Worm (Caenorhabditis elegans) whole organism, L4 larva: ENCODE measurements around the gene frl-1.

ENCODE experiments used
- D1046.2 ChIP-seq: fragments of 200-800 bp; sonication (Bioruptor generic); IDR thresholded peaks from 2 replicates; pipeline ENCODE4 v1.3.6; 2022; ENCODE audit warnings: missing genetic modification characterization, missing compliant biosample characterization
- F37D6.2 ChIP-seq: sonication (generic microtip); optimal IDR thresholded peaks from 2 replicates; lab custom pipeline; 2016; ENCODE audit warnings: mild to moderate bottlenecking, missing genetic modification characterization, missing compliant biosample characterization
- F49E8.2 ChIP-seq: sonication (generic microtip); optimal IDR thresholded peaks from 2 replicates; lab custom pipeline; 2016; ENCODE audit warnings: missing compliant biosample characterization, mild to moderate bottlenecking, missing genetic modification characterization, borderline replicate concordance
- T20F7.1 ChIP-seq: fragments of 200-800 bp; sonication (Bioruptor generic); optimal IDR thresholded peaks from 2 replicates; lab custom pipeline; 2018; ENCODE audit warnings: mild to moderate bottlenecking, missing genetic modification characterization, missing compliant biosample characterization
- Y105C5A.15 ChIP-seq: fragments of 200-800 bp; sonication (Bioruptor generic); IDR thresholded peaks from 2 replicates; pipeline ENCODE4 v1.3.6; 2022; ENCODE audit warnings: missing genetic modification characterization, missing compliant biosample characterization
- ZK337.2 ChIP-seq: fragments of 200-800 bp; sonication (Bioruptor generic); IDR thresholded peaks from 2 replicates; pipeline ENCODE4 v1.3.6; 2022; ENCODE audit warnings: missing genetic modification reagents, missing genetic modification characterization, missing compliant biosample characterization
- ZK546.5 ChIP-seq, 2 experiments: sonication (generic microtip); optimal IDR thresholded peaks; 2 replicates each; lab custom pipeline; 2017; ENCODE audit warnings: missing biosample characterization in 2 of 2, missing genetic modification characterization in 2 of 2
- aha-1 ChIP-seq: fragments of 150-350 bp; peaks from one replicate; lab custom pipeline; 2014; ENCODE audit warnings: missing biosample characterization, missing genetic modification characterization
- aly-2 ChIP-seq: sonication (generic microtip); optimal IDR thresholded peaks from 2 replicates; lab custom pipeline; 2018; ENCODE audit warnings: missing biosample characterization, missing genetic modification characterization
- ces-1 ChIP-seq: fragments of 150-350 bp; sonication (generic microtip); optimal IDR thresholded peaks from 4 replicates; lab custom pipeline; 2014; ENCODE audit warnings: missing biosample characterization, missing genetic modification reagents, missing genetic modification characterization
- cey-2 ChIP-seq: sonication (generic microtip); optimal IDR thresholded peaks from 3 replicates; lab custom pipeline; 2017; ENCODE audit warnings: missing genetic modification characterization, mild to moderate bottlenecking, missing compliant biosample characterization, antibody characterized with exemption, borderline replicate concordance; ENCODE audit not compliant: insufficient read depth
- ctbp-1 ChIP-seq: fragments of 200-800 bp; sonication (Bioruptor generic); IDR thresholded peaks from 2 replicates; pipeline ENCODE4 v1.3.6; 2022; ENCODE audit warnings: missing genetic modification reagents, missing genetic modification characterization, missing compliant biosample characterization
- daf-12 ChIP-seq: fragments of 150-350 bp; optimal IDR thresholded peaks from 2 replicates; lab custom pipeline; 2014; ENCODE audit warnings: missing biosample characterization, missing genetic modification reagents, missing genetic modification characterization
- daf-16 ChIP-seq, 3 experiments: sonication (generic microtip); optimal IDR thresholded peaks; 2 replicates each; lab custom pipeline; 2016 to 2017; ENCODE audit warnings: missing genetic modification characterization in 3 of 3, missing genetic modification reagents in 3 of 3, mild to moderate bottlenecking in 2 of 3, missing compliant biosample characterization in 2 of 3, missing biosample characterization in 1 of 3, moderate library complexity in 1 of 3
- dmd-6 ChIP-seq: fragments of 200-800 bp; sonication (Bioruptor generic); IDR thresholded peaks from 2 replicates; pipeline ENCODE4 v1.3.6; 2022; ENCODE audit warnings: missing genetic modification reagents, missing genetic modification characterization, missing compliant biosample characterization
- dmd-8 ChIP-seq: fragments of 200-800 bp; sonication (Bioruptor generic); IDR thresholded peaks from 2 replicates; pipeline ENCODE4 v1.3.6; 2022; ENCODE audit warnings: missing genetic modification characterization, missing compliant biosample characterization
- dpl-1 ChIP-seq: fragments of 150-350 bp; optimal IDR thresholded peaks from 2 replicates; lab custom pipeline; 2014; ENCODE audit warnings: missing biosample characterization, missing genetic modification reagents, missing genetic modification characterization
- egl-27 ChIP-seq: sonication (generic microtip); optimal IDR thresholded peaks from 3 replicates; lab custom pipeline; 2017; ENCODE audit warnings: missing biosample characterization, missing genetic modification reagents, missing genetic modification characterization
- fkh-10 ChIP-seq: fragments of 150-350 bp; optimal IDR thresholded peaks from 2 replicates; lab custom pipeline; 2014; ENCODE audit warnings: missing biosample characterization, missing genetic modification reagents, missing genetic modification characterization
- gei-8 ChIP-seq: fragments of 200-800 bp; sonication (Bioruptor generic); optimal IDR thresholded peaks from 2 replicates; lab custom pipeline; 2018; ENCODE audit warnings: mild to moderate bottlenecking, missing genetic modification characterization, missing compliant biosample characterization
- hlh-11 ChIP-seq: fragments of 200-800 bp; sonication (Bioruptor generic); optimal IDR thresholded peaks from 2 replicates; lab custom pipeline; 2018; ENCODE audit warnings: mild to moderate bottlenecking, missing genetic modification characterization, missing compliant biosample characterization
- hmg-1.1 ChIP-seq: fragments of 200-800 bp; sonication (Bioruptor generic); IDR thresholded peaks from 2 replicates; pipeline ENCODE4 v1.3.6; 2022; ENCODE audit warnings: missing genetic modification reagents, missing genetic modification characterization, missing compliant biosample characterization
- jun-1 ChIP-seq: fragments of 150-350 bp; optimal IDR thresholded peaks from 2 replicates; lab custom pipeline; 2014; ENCODE audit warnings: missing biosample characterization, missing genetic modification reagents, missing genetic modification characterization
- lin-13 ChIP-seq: fragments of 150-350 bp; optimal IDR thresholded peaks from 2 replicates; lab custom pipeline; 2014; ENCODE audit warnings: missing biosample characterization, missing genetic modification reagents, missing genetic modification characterization
- lin-29 ChIP-seq: fragments of 200-800 bp; sonication (Bioruptor generic); IDR thresholded peaks from 2 replicates; pipeline ENCODE4 v1.3.6; 2022; ENCODE audit warnings: missing genetic modification reagents, missing genetic modification characterization, missing compliant biosample characterization
- lin-38 ChIP-seq: fragments of 200-800 bp; sonication (Bioruptor generic); IDR thresholded peaks from 2 replicates; pipeline ENCODE4 v1.3.6; 2022; ENCODE audit warnings: missing genetic modification reagents, missing genetic modification characterization, missing compliant biosample characterization
- lsy-2 ChIP-seq, 2 experiments: fragments of 150-350 bp in 1 of 2; sonication (generic microtip) in 1 of 2; optimal IDR thresholded peaks; 2 replicates each; lab custom pipeline; 2014 to 2017; ENCODE audit warnings: missing biosample characterization in 2 of 2, missing genetic modification characterization in 2 of 2
- mep-1 ChIP-seq: fragments of 150-350 bp; sonication (generic microtip); optimal IDR thresholded peaks from 3 replicates; lab custom pipeline; 2014; ENCODE audit warnings: missing biosample characterization, missing genetic modification characterization
- mes-2 ChIP-seq: sonication (generic microtip); optimal IDR thresholded peaks from 2 replicates; lab custom pipeline; 2016; ENCODE audit warnings: missing genotype, mild to moderate bottlenecking, missing genetic modification characterization, missing compliant biosample characterization; ENCODE audit not compliant: poor library complexity, severe bottlenecking
- nhr-10 ChIP-seq: fragments of 150-350 bp; optimal IDR thresholded peaks from 2 replicates; lab custom pipeline; 2014; ENCODE audit warnings: missing biosample characterization, missing genetic modification characterization
- nhr-102 ChIP-seq: sonication (generic microtip); optimal IDR thresholded peaks from 2 replicates; lab custom pipeline; 2016; ENCODE audit warnings: mild to moderate bottlenecking, missing genetic modification characterization, moderate library complexity, missing compliant biosample characterization
- nhr-28 ChIP-seq: fragments of 150-350 bp; optimal IDR thresholded peaks from 2 replicates; lab custom pipeline; 2014; ENCODE audit warnings: missing biosample characterization, missing genetic modification characterization
- nhr-41 ChIP-seq: fragments of 200-800 bp; sonication (Bioruptor generic); IDR thresholded peaks from 2 replicates; pipeline ENCODE4 v1.3.6; 2022; ENCODE audit warnings: missing genetic modification reagents, missing genetic modification characterization, missing compliant biosample characterization
- nhr-42 ChIP-seq: fragments of 200-800 bp; sonication (Bioruptor generic); IDR thresholded peaks from 2 replicates; pipeline ENCODE4 v1.3.6; 2022; ENCODE audit warnings: missing genetic modification characterization, missing compliant biosample characterization
- pha-4 ChIP-seq, 2 experiments: fragments of 150-350 bp in 1 of 2; fragments of 200-800 bp in 1 of 2; sonication (Bioruptor generic) in 1 of 2; IDR thresholded peaks in 1 of 2; optimal IDR thresholded peaks in 1 of 2; 2 replicates each; pipeline versions ENCODE4 v1.3.6 to Lab custom; 2014 to 2022; ENCODE audit warnings: missing genetic modification characterization in 2 of 2, missing genetic modification reagents in 2 of 2, missing biosample characterization in 1 of 2, missing compliant biosample characterization in 1 of 2
- php-3 ChIP-seq: fragments of 200-800 bp; sonication (Bioruptor generic); IDR thresholded peaks from 2 replicates; pipeline ENCODE4 v1.3.6; 2022; ENCODE audit warnings: missing genetic modification reagents, missing genetic modification characterization, missing compliant biosample characterization
- rbr-2 ChIP-seq: sonication (generic microtip); optimal IDR thresholded peaks from 2 replicates; lab custom pipeline; 2016; ENCODE audit warnings: missing genotype, missing genetic modification characterization, missing compliant biosample characterization
- skn-1 ChIP-seq: fragments of 150-350 bp; optimal IDR thresholded peaks from 2 replicates; lab custom pipeline; 2014; ENCODE audit warnings: missing biosample characterization, missing genetic modification characterization
- snpc-1.2 ChIP-seq: fragments of 200-800 bp; sonication (Bioruptor generic); IDR thresholded peaks from 2 replicates; pipeline ENCODE4 v1.3.6; 2022; ENCODE audit warnings: missing genetic modification reagents, missing genetic modification characterization, missing compliant biosample characterization
- unc-39 ChIP-seq: sonication (generic microtip); optimal IDR thresholded peaks from 2 replicates; lab custom pipeline; 2017; ENCODE audit warnings: missing biosample characterization, missing genetic modification characterization
- zag-1 ChIP-seq: fragments of 150-350 bp; optimal IDR thresholded peaks from 2 replicates; lab custom pipeline; 2014; ENCODE audit warnings: missing biosample characterization, missing genetic modification characterization
- zfp-2 ChIP-seq: sonication (generic microtip); optimal IDR thresholded peaks from 2 replicates; lab custom pipeline; 2016; ENCODE audit warnings: mild to moderate bottlenecking, missing genetic modification characterization, missing compliant biosample characterization
- zfp-3 ChIP-seq: fragments of 200-800 bp; sonication (Bioruptor generic); conservative IDR thresholded peaks from 2 replicates; pipeline ENCODE4 v1.3.6; 2022; ENCODE audit warnings: missing genetic modification reagents, missing genetic modification characterization, missing compliant biosample characterization
- zip-11 ChIP-seq: fragments of 200-800 bp; sonication (Bioruptor generic); IDR thresholded peaks from 2 replicates; pipeline ENCODE4 v1.3.6; 2022; ENCODE audit warnings: missing genetic modification characterization, missing compliant biosample characterization
- zip-2 ChIP-seq: fragments of 150-350 bp; optimal IDR thresholded peaks from 2 replicates; lab custom pipeline; 2014; ENCODE audit warnings: missing biosample characterization, missing genetic modification characterization

frl-1 gene

DNA sequence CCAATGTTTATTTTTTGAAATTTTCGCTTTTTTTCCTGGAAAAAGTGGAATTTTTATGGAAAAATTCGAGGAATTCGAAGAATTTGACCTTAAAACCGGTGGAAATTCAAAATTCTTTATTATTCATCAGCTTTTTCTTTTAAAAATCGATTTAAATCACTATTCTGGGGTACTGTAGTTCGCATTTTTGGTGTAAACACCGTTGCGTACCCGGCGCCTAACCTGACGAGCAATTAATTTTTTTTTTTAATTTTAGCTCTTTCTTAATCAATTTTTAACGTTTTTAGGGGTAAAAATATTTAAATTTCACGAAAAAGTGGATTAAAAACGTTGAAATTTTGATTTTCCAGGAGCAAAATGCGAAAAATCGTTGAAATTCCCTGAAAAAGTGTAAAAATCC lies 10.0 kb downstream of the frl-1 start:
- TF ChIP-seq dmd-8 (GFP tag; lab: Robert Waterston, UW) (no peak), zip-11 (GFP tag; lab: Robert Waterston, UW) (no peak), D1046.2 (GFP tag; lab: Robert Waterston, UW) (no peak), daf-12 (tag; lab: Kevin White, UChicago) (no peak), Y105C5A.15 (GFP tag; lab: Robert Waterston, UW) (no peak), dpl-1 (no peak), jun-1 (no peak), dmd-6 (no peak), snpc-1.2 (GFP tag; lab: Robert Waterston, UW) (no peak), ZK337.2 (GFP tag; lab: Robert Waterston, UW) (no peak)

DNA sequence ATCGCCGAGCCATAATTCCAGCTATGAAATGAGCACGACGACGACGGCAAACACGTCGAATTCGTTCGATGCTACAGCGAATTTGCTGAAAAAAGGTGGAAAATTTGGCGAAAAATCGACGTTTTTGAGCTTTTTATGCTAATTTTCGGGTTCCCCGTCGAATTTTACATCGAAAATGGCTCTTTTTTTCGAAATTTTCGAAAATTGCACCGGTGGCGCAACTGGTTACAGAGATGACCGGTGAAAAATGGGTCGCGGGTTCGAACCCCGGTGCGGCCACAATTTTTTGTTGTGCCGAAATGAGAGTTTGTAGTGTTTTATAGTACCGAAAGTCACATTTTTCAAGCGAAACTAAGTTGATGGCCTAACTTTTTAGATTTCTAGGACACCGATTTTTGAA lies 13.6 kb downstream of the frl-1 start:
- TF ChIP-seq php-3 (GFP tag; lab: Robert Waterston, UW) (0 out of 2 replicates have a peak, but pooled peaks have one; percentile 15), egl-27 (no peak)

- peak; percentile 70 for TF ChIP-seq lin-13 (GFP tag; lab: Kevin White, UChicago)
- no peak for TF ChIP-seq lin-29 (GFP tag; lab: Robert Waterston, UW)
- peak in 1 of 2 experiments; percentile 54 for TF ChIP-seq lsy-2 (tag; optimal IDR thresholded peaks at IDR 0.05; lab: Kevin White, UChicago)
- TF ChIP-seq mep-1 (tag; lab: Kevin White, UChicago), result peak; percentile 5
These were observed 26.6 kb downstream of the frl-1 start for ce11 chrIII:2150555-2150954.

DNA sequence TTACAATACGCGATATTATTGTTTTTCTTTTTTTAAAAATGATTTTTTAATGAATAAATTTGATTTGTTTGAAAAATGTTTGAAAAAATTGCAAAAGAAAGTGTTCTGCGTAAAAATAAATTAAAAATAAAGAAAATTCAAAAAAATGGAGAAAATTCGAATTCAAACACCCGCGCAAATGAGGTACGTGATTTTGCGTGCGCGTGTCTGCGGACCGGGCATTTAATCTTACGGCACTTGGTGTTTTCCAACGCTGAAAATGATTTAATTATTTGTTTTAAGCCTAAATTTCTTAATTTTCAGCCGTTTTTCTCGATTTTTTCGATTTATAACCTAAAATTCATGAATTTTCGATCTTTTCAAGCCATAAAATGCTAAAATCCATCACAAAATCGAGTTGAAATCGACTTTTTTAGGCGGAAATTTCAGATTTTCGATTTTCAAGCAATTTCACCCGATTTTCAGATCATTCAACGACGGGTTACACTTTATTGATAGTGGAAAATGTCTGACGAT lies 27.6 kb downstream of the frl-1 start, which contains the start of gene gcn-1:
Gene gcn-1, plus strand, starts transcription at position 466 of the 516 bp plus-strand sequence.
- TF ChIP-seq zip-2 (tag; lab: Kevin White, UChicago), result no peak
- no peak for TF ChIP-seq F37D6.2 (tag; lab: Kevin White, UChicago)
- TF ChIP-seq F49E8.2, result peak; percentile 19
- no peak for TF ChIP-seq T20F7.1
- TF ChIP-seq lsy-2 (tag; optimal IDR thresholded peaks at IDR 0.05; lab: Kevin White, UChicago), result peak in 1 of 2 experiments; percentile 87
- 0 out of 2 replicates have a peak, but pooled peaks have one; percentile 19 for TF ChIP-seq ctbp-1 (GFP tag; lab: Robert Waterston, UW)
- no peak for TF ChIP-seq aha-1 (tag; lab: Kevin White, UChicago)
- peak; percentile 53 for TF ChIP-seq ces-1 (GFP tag; lab: Kevin White, UChicago)
- no peak for TF ChIP-seq nhr-42 (GFP tag; lab: Robert Waterston, UW)
- TF ChIP-seq daf-16 (GFP tag; optimal IDR thresholded peaks at IDR 0.05; lab: Kevin White, UChicago), result no peak
- TF ChIP-seq daf-16 (tag; optimal IDR thresholded peaks at IDR 0.05; lab: Kevin White, UChicago), result no peak
- peak; percentile 15 for TF ChIP-seq hlh-11 (tag; lab: Kevin White, UChicago)
- TF ChIP-seq rbr-2 (tag; lab: Kevin White, UChicago), result peak; percentile 8
- TF ChIP-seq nhr-10, result no peak
- TF ChIP-seq mes-2 (tag; lab: Kevin White, UChicago), result peak; percentile 87
- TF ChIP-seq unc-39 (tag; lab: Kevin White, UChicago), result no peak
- TF ChIP-seq nhr-28, result peak; percentile 3
- TF ChIP-seq nhr-102, result peak; percentile 9
- TF ChIP-seq cey-2 (tag; lab: Kevin White, UChicago), result no peak
- no peak for TF ChIP-seq gei-8 (GFP tag; lab: Kevin White, UChicago)
- peak; percentile 45 for TF ChIP-seq fkh-10 (GFP tag; lab: Kevin White, UChicago)
- no peak for TF ChIP-seq skn-1 (tag; lab: Kevin White, UChicago)
- no peak for TF ChIP-seq aly-2
- TF ChIP-seq zag-1 (tag; lab: Kevin White, UChicago), result no peak
- TF ChIP-seq lin-38 (GFP tag; lab: Robert Waterston, UW), result peak; percentile 76
- TF ChIP-seq nhr-41 (GFP tag; lab: Robert Waterston, UW), result no peak
- no peak for TF ChIP-seq zfp-3 (GFP tag; lab: Robert Waterston, UW)
- TF ChIP-seq ZK546.5 (tag; optimal IDR thresholded peaks at IDR 0.05; lab: Kevin White, UChicago), result no peak
- TF ChIP-seq daf-12 (tag; lab: Kevin White, UChicago), result no peak
- TF ChIP-seq hmg-1.1 (GFP tag; lab: Robert Waterston, UW), result peak; percentile 67
- peak; percentile 98 for TF ChIP-seq dpl-1
- TF ChIP-seq pha-4 (GFP tag; IDR thresholded peaks at IDR 0.05; lab: Robert Waterston, UW), result peak; percentile 13; the same call in 1 of the 2 replicates
- no peak for TF ChIP-seq pha-4 (tag; optimal IDR thresholded peaks at IDR 0.05; lab: Kevin White, UChicago)
- TF ChIP-seq zfp-2, result no peak
